Fruit fly (Drosophila melanogaster): ENCODE data around the gene S-Lap3.

DNA sequence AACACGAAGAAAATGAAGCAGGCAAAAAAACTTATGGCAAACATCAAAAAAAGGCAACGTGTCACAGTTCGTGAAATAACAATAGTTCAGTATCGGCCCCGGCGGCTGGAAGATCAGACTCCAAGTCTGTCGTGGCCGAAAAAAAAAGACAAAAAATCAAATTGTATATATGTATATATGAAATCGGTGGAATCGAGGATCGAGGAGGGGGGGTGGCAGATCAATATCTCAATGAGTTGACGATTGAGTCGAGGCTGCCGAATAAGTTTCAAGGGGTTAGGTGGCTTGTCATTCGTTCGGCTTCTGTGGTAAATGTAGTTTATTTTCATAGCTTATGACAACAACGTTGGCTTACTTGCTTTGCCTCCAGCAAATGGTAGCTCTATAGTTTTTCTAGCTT is 22.5 kb upstream of the S-Lap3 start:
- TF ChIP-seq insv (optimal IDR thresholded peaks at IDR 0.05) (no peak), h (optimal IDR thresholded peaks at IDR 0.05) (no peak), psq (optimal IDR thresholded peaks at IDR 0.05) (no peak), ttk (optimal IDR thresholded peaks at IDR 0.05) (no peak), Myc (optimal IDR thresholded peaks at IDR 0.05) (no peak)

All from Kc167 (cell line).